Worm (Caenorhabditis elegans): ENCODE measurements around the gene F17H10.2.

Gene F17H10.2

ce11 chrX:13163185-13163584 lies 49.6 kb downstream of the F17H10.2 start:
- TF ChIP-seq T23F11.4 (GFP tag; optimal IDR thresholded peaks at IDR 0.05) (no peak), ttx-3 (tag; optimal IDR thresholded peaks at IDR 0.05) (no peak), ceh-14 (tag; optimal IDR thresholded peaks at IDR 0.05) (no peak), unc-86 (tag; optimal IDR thresholded peaks at IDR 0.05) (no peak), pat-9 (tag; optimal IDR thresholded peaks at IDR 0.05) (no peak), elt-4 (tag; optimal IDR thresholded peaks at IDR 0.05) (no peak), tbx-2 (tag; optimal IDR thresholded peaks at IDR 0.05) (no peak), ceh-18 (tag; optimal IDR thresholded peaks at IDR 0.05) (no peak), F13H6.1 (tag; optimal IDR thresholded peaks at IDR 0.05) (no peak), nhr-232 (tag; optimal IDR thresholded peaks at IDR 0.05) (no peak), pha-4 (tag; optimal IDR thresholded peaks at IDR 0.05) (no peak), lin-11 (tag; optimal IDR thresholded peaks at IDR 0.05) (no peak), npax-4 (tag; optimal IDR thresholded peaks at IDR 0.05) (no peak), K02D7.2 (tag; optimal IDR thresholded peaks at IDR 0.05) (no peak), Y22D7AL.16 (tag; optimal IDR thresholded peaks at IDR 0.05) (no peak), nhr-11 (tag; optimal IDR thresholded peaks at IDR 0.05) (no peak), madf-2 (tag; optimal IDR thresholded peaks at IDR 0.05) (no peak), dve-1 (tag; optimal IDR thresholded peaks at IDR 0.05) (no peak)

ce11 chrX:13164301-13164700 lies 50.7 kb downstream of the F17H10.2 start:
- TF ChIP-seq pax-1 (tag; optimal IDR thresholded peaks at IDR 0.05) (no peak), hlh-8 (tag; optimal IDR thresholded peaks at IDR 0.05) (no peak), dve-1 (tag; optimal IDR thresholded peaks at IDR 0.05) (no peak), ceh-2 (tag; optimal IDR thresholded peaks at IDR 0.05) (no peak), gmeb-2 (tag; optimal IDR thresholded peaks at IDR 0.05) (no peak), ceh-14 (tag; optimal IDR thresholded peaks at IDR 0.05) (no peak)

- TF ChIP-seq pqm-1 (tag; optimal IDR thresholded peaks at IDR 0.05), result peak; percentile 14
- no peak for TF ChIP-seq madf-2 (tag; optimal IDR thresholded peaks at IDR 0.05)
- TF ChIP-seq elt-2 (tag; optimal IDR thresholded peaks at IDR 0.05), result peak; percentile 97
- TF ChIP-seq lim-6 (tag; optimal IDR thresholded peaks at IDR 0.05), result no peak
- TF ChIP-seq dve-1 (tag; optimal IDR thresholded peaks at IDR 0.05), result peak; percentile 0
- no peak for TF ChIP-seq lin-11 (tag; optimal IDR thresholded peaks at IDR 0.05)
These were observed 52.1 kb downstream of the F17H10.2 start for ce11 chrX:13165686-13166085.

Data from whole organism, late embryonic.